Worm (Caenorhabditis elegans): Measurements from ENCODE around the gene rsu-1.

rsu-1 gene

ce11 chrIII:3475497-3475896 lies 3.7 kb downstream of the rsu-1 start, which contains the start of gene C34C12.9 (continued):
- no peak for TF ChIP-seq zfp-2 (tag; optimal IDR thresholded peaks at IDR 0.05)
- TF ChIP-seq unc-39 (tag; optimal IDR thresholded peaks at IDR 0.05), result no peak
- no peak for TF ChIP-seq zip-2 (tag; optimal IDR thresholded peaks at IDR 0.05)
- peak; percentile 35 for TF ChIP-seq nhr-28 (tag; optimal IDR thresholded peaks at IDR 0.05)
- no peak for TF ChIP-seq tra-1 (GFP tag; IDR thresholded peaks at IDR 0.05)
- peak; percentile 66 for TF ChIP-seq dmd-6 (GFP tag; IDR thresholded peaks at IDR 0.05)
- TF ChIP-seq vab-7 (GFP tag; IDR thresholded peaks at IDR 0.05), result no peak
- no peak for TF ChIP-seq arid-1 (GFP tag; conservative IDR thresholded peaks at IDR 0.05)
- TF ChIP-seq aly-2 (tag; optimal IDR thresholded peaks at IDR 0.05), result no peak
- no peak for TF ChIP-seq lin-29 (GFP tag; IDR thresholded peaks at IDR 0.05)
- TF ChIP-seq ceh-28 (tag; optimal IDR thresholded peaks at IDR 0.05), result no peak
- TF ChIP-seq nhr-41 (GFP tag; IDR thresholded peaks at IDR 0.05), result no peak
- TF ChIP-seq nhr-77 (tag; optimal IDR thresholded peaks at IDR 0.05), result no peak
- TF ChIP-seq daf-16 (GFP tag; optimal IDR thresholded peaks at IDR 0.05), result no peak
- TF ChIP-seq daf-16 (tag; optimal IDR thresholded peaks at IDR 0.05), result peak; percentile 10
- no peak for TF ChIP-seq sdz-12 (GFP tag; optimal IDR thresholded peaks at IDR 0.05)
- TF ChIP-seq ceh-62 (tag; optimal IDR thresholded peaks at IDR 0.05), result no peak
- no peak for TF ChIP-seq zfp-3 (GFP tag; conservative IDR thresholded peaks at IDR 0.05)
- no peak for TF ChIP-seq nhr-76 (tag; optimal IDR thresholded peaks at IDR 0.05)

- TF ChIP-seq nhr-76 (tag; optimal IDR thresholded peaks at IDR 0.05), result no peak
- TF ChIP-seq ZK337.2 (GFP tag; IDR thresholded peaks at IDR 0.05), result no peak
- TF ChIP-seq mes-2 (tag; optimal IDR thresholded peaks at IDR 0.05; ENCODE audit: poor library complexity, severe bottlenecking), result peak; percentile 42
- peak in 1 of 2 experiments; percentile 81 for TF ChIP-seq hif-1 (tag; optimal IDR thresholded peaks at IDR 0.05)
- TF ChIP-seq nhr-11 (tag; optimal IDR thresholded peaks at IDR 0.05), result no peak
- TF ChIP-seq unc-39 (tag; optimal IDR thresholded peaks at IDR 0.05), result no peak
- TF ChIP-seq attf-4 (tag; optimal IDR thresholded peaks at IDR 0.05), result no peak
- TF ChIP-seq F26F4.8 (GFP tag; conservative IDR thresholded peaks at IDR 0.05), result no peak
- no peak for TF ChIP-seq ceh-28 (tag; optimal IDR thresholded peaks at IDR 0.05)
- no peak for TF ChIP-seq zfp-2 (tag; optimal IDR thresholded peaks at IDR 0.05)
- no peak for TF ChIP-seq lin-39 (tag; optimal IDR thresholded peaks at IDR 0.05)
- no peak for TF ChIP-seq nhr-6 (tag; optimal IDR thresholded peaks at IDR 0.05)
- TF ChIP-seq nhr-48 (tag; optimal IDR thresholded peaks at IDR 0.05), result no peak
- TF ChIP-seq egl-27 (tag; optimal IDR thresholded peaks at IDR 0.05), result no peak
- no peak for TF ChIP-seq ztf-7 (tag; optimal IDR thresholded peaks at IDR 0.05)
- no peak for TF ChIP-seq Y5F2A.4 (GFP tag; optimal IDR thresholded peaks at IDR 0.05)
- no peak for TF ChIP-seq T20F7.1 (GFP tag; optimal IDR thresholded peaks at IDR 0.05)
- TF ChIP-seq unc-62 (GFP tag; optimal IDR thresholded peaks at IDR 0.05 in 1 of 2), result no peak
- no peak for TF ChIP-seq unc-62 (tag; optimal IDR thresholded peaks at IDR 0.05)
- TF ChIP-seq zip-2 (tag; optimal IDR thresholded peaks at IDR 0.05), result no peak
- peak; percentile 19 for TF ChIP-seq unc-130 (GFP tag; optimal IDR thresholded peaks at IDR 0.05)
- TF ChIP-seq daf-8 (GFP tag; IDR thresholded peaks at IDR 0.05), result no peak
- no peak for TF ChIP-seq ceh-62 (tag; optimal IDR thresholded peaks at IDR 0.05)
- no peak for TF ChIP-seq gei-8 (GFP tag; optimal IDR thresholded peaks at IDR 0.05)
- no peak for TF ChIP-seq lsy-2 (tag; optimal IDR thresholded peaks at IDR 0.05)
- no peak for TF ChIP-seq tra-1 (GFP tag; IDR thresholded peaks at IDR 0.05)
These were observed 4.4 kb downstream of the rsu-1 start for ce11 chrIII:3476245-3476644.

- TF ChIP-seq attf-4 (tag; optimal IDR thresholded peaks at IDR 0.05) (no peak), unc-62 (GFP tag; optimal IDR thresholded peaks at IDR 0.05 in 1 of 2) (peak in 1 of 2 experiments; percentile 81), unc-62 (tag; optimal IDR thresholded peaks at IDR 0.05) (no peak)
These were observed 5.6 kb downstream of the rsu-1 start for ce11 chrIII:3477375-3477774.
